Fruit fly (Drosophila melanogaster) whole organism, embryonic: ENCODE data around the gene fok.

Source experiments
- Adf1 ChIP-seq: fragments of 200-800 bp; sonication (Bioruptor generic); IDR thresholded peaks from 2 replicates; pipeline ENCODE4 v1.3.6; 2022; ENCODE audit warnings: missing biosample characterization, missing genetic modification characterization
- Aef1 ChIP-seq: fragments of 200-800 bp; sonication (Bioruptor generic); IDR thresholded peaks from 3 replicates; pipeline ENCODE4 v1.3.6; 2022; ENCODE audit warnings: missing biosample characterization, missing genetic modification characterization
- BtbVII ChIP-seq: fragments of 200-800 bp; sonication (Bioruptor generic); optimal IDR thresholded peaks from 3 replicates; lab custom pipeline; 2017; ENCODE audit warnings: missing biosample characterization, mild to moderate bottlenecking, missing genetic modification characterization
- CG10321 ChIP-seq: fragments of 200-800 bp; sonication (Bioruptor generic); IDR thresholded peaks from 2 replicates; pipeline ENCODE4 v1.3.6; 2022; ENCODE audit warnings: missing biosample characterization, missing genetic modification characterization
- CG12942 ChIP-seq: fragments of 200-800 bp; sonication (Bioruptor generic); optimal IDR thresholded peaks from 3 replicates; lab custom pipeline; 2016; ENCODE audit warnings: missing biosample characterization, missing genetic modification characterization
- CG13287 ChIP-seq: fragments of 200-800 bp; sonication (Bioruptor generic); IDR thresholded peaks from 2 replicates; pipeline ENCODE4 v1.3.6; 2022; ENCODE audit warnings: missing biosample characterization, missing genetic modification characterization; ENCODE audit not compliant: partially characterized antibody
- CG13775 ChIP-seq: fragments of 200-800 bp; sonication (Bioruptor generic); optimal IDR thresholded peaks from 3 replicates; lab custom pipeline; 2017; ENCODE audit warnings: missing biosample characterization, mild to moderate bottlenecking, missing genetic modification characterization
- CG14710 ChIP-seq: fragments of 200-800 bp; sonication (Bioruptor generic); optimal IDR thresholded peaks from 3 replicates; lab custom pipeline; 2019; ENCODE audit warnings: missing biosample characterization, mild to moderate bottlenecking, missing genetic modification characterization, moderate library complexity
- CG1603 ChIP-seq: fragments of 200-800 bp; sonication (Bioruptor generic); optimal IDR thresholded peaks from 2 replicates; lab custom pipeline; 2019; ENCODE audit warnings: missing biosample characterization, mild to moderate bottlenecking, missing genetic modification characterization, moderate library complexity
- CG17568 ChIP-seq: fragments of 200-800 bp; sonication (Bioruptor generic); optimal IDR thresholded peaks from 2 replicates; lab custom pipeline; 2018; ENCODE audit warnings: missing biosample characterization, mild to moderate bottlenecking, missing genetic modification characterization, moderate library complexity
- CG1792 ChIP-seq: fragments of 200-800 bp; sonication (Bioruptor generic); optimal IDR thresholded peaks from 2 replicates; lab custom pipeline; 2016; ENCODE audit warnings: missing biosample characterization, missing genetic modification characterization
- CG18262 ChIP-seq: fragments of 200-800 bp; optimal IDR thresholded peaks from 3 replicates; lab custom pipeline; 2019; ENCODE audit warnings: missing biosample characterization, mild to moderate bottlenecking, missing genetic modification characterization, moderate library complexity
- CG2116 ChIP-seq: fragments of 200-800 bp; sonication (Bioruptor generic); optimal IDR thresholded peaks from 3 replicates; lab custom pipeline; 2018; ENCODE audit warnings: missing biosample characterization, mild to moderate bottlenecking, missing genetic modification characterization
- CG33557 ChIP-seq: fragments of 200-800 bp; sonication (Bioruptor generic); optimal IDR thresholded peaks from 2 replicates; lab custom pipeline; 2019; ENCODE audit warnings: missing biosample characterization, mild to moderate bottlenecking, missing genetic modification characterization, moderate library complexity
- CG4282 ChIP-seq: fragments of 200-800 bp; sonication (Bioruptor generic); optimal IDR thresholded peaks from 2 replicates; lab custom pipeline; 2016; ENCODE audit warnings: missing biosample characterization, missing genetic modification characterization
- CG4820 ChIP-seq: fragments of 200-800 bp; sonication (Bioruptor generic); optimal IDR thresholded peaks from 3 replicates; lab custom pipeline; 2016; ENCODE audit warnings: missing biosample characterization, missing genetic modification characterization
- CG5245 ChIP-seq: fragments of 200-800 bp; sonication (Bioruptor generic); optimal IDR thresholded peaks from 3 replicates; lab custom pipeline; 2016; ENCODE audit warnings: missing biosample characterization, missing genetic modification characterization
- CG7357 ChIP-seq: fragments of 200-800 bp; sonication (Bioruptor generic); IDR thresholded peaks from 3 replicates; pipeline ENCODE4 v1.3.6; 2022; ENCODE audit warnings: missing biosample characterization, missing genetic modification characterization
- CG8478 ChIP-seq: fragments of >200 bp; optimal IDR thresholded peaks from 2 replicates; lab custom pipeline; 2018
- CHES-1-like ChIP-seq: fragments of 200-800 bp; sonication (Bioruptor generic); optimal IDR thresholded peaks from 2 replicates; lab custom pipeline; 2016; ENCODE audit warnings: missing biosample characterization, missing genetic modification characterization
- HLHmδ ChIP-seq: fragments of 200-800 bp; sonication (Bioruptor generic); optimal IDR thresholded peaks from 2 replicates; lab custom pipeline; 2018; ENCODE audit warnings: missing biosample characterization, mild to moderate bottlenecking, missing genetic modification characterization, moderate library complexity
- Hand ChIP-seq: fragments of 200-800 bp; sonication (Bioruptor generic); optimal IDR thresholded peaks from 2 replicates; lab custom pipeline; 2017; ENCODE audit warnings: mild to moderate bottlenecking, missing biosample characterization, missing genetic modification reagents, missing genetic modification characterization
- Hmr ChIP-seq: fragments of 200-800 bp; sonication (Bioruptor generic); optimal IDR thresholded peaks from 3 replicates; lab custom pipeline; 2017; ENCODE audit warnings: mild to moderate bottlenecking, missing biosample characterization, missing genetic modification reagents, missing genetic modification characterization
- Hr51 ChIP-seq, 2 experiments: fragments of 200-800 bp; sonication (Bioruptor generic); optimal IDR thresholded peaks; 2 replicates in 1 of 2; 3 replicates in 1 of 2; lab custom pipeline; 2016 to 2018; ENCODE audit warnings: missing biosample characterization in 2 of 2, missing genetic modification characterization in 2 of 2, mild to moderate bottlenecking in 1 of 2, moderate library complexity in 1 of 2
- Ravus ChIP-seq: fragments of 200-800 bp; sonication (Bioruptor generic); IDR thresholded peaks from 2 replicates; pipeline ENCODE4 v1.3.6; 2022; ENCODE audit warnings: missing biosample characterization, missing genetic modification characterization
- Rx ChIP-seq: fragments of 200-800 bp; sonication (Bioruptor generic); IDR thresholded peaks from 2 replicates; pipeline ENCODE4 v1.3.6; 2022; ENCODE audit warnings: missing biosample characterization, missing genetic modification characterization
- Sox102F ChIP-seq: fragments of 200-800 bp; sonication (Bioruptor generic); optimal IDR thresholded peaks from 2 replicates; lab custom pipeline; 2018; ENCODE audit warnings: missing biosample characterization, mild to moderate bottlenecking, missing genetic modification characterization, moderate library complexity
- al ChIP-seq: fragments of 200-800 bp; sonication (Bioruptor generic); IDR thresholded peaks from 2 replicates; pipeline ENCODE4 v1.3.6; 2022; ENCODE audit warnings: missing biosample characterization, missing genetic modification characterization
- bbx ChIP-seq: fragments of 200-800 bp; sonication (Bioruptor generic); IDR thresholded peaks from 2 replicates; pipeline ENCODE4 v1.3.6; 2022; ENCODE audit warnings: missing biosample characterization, missing genetic modification characterization; ENCODE audit not compliant: partially characterized antibody
- bcd ChIP-seq: fragments of 200-800 bp; sonication (Bioruptor generic); optimal IDR thresholded peaks from 2 replicates; lab custom pipeline; 2017; ENCODE audit warnings: missing biosample characterization, mild to moderate bottlenecking, missing genetic modification characterization
- cas ChIP-seq: fragments of 200-800 bp; sonication (Bioruptor generic); IDR thresholded peaks from 2 replicates; pipeline ENCODE4 v1.3.6; 2022; ENCODE audit warnings: missing biosample characterization, missing genetic modification characterization
- crc ChIP-seq: fragments of 200-800 bp; sonication (Bioruptor generic); optimal IDR thresholded peaks from 2 replicates; lab custom pipeline; 2016; ENCODE audit warnings: missing biosample characterization, missing genetic modification characterization
- cwo ChIP-seq: fragments of 200-800 bp; sonication (Bioruptor generic); optimal IDR thresholded peaks from 3 replicates; lab custom pipeline; 2017; ENCODE audit warnings: missing biosample characterization, missing genetic modification characterization, mild to moderate bottlenecking, moderate library complexity, missing genetic modification reagents
- da ChIP-seq: fragments of 200-800 bp; sonication (Bioruptor generic); optimal IDR thresholded peaks from 2 replicates; lab custom pipeline; 2016; ENCODE audit warnings: missing biosample characterization, missing genetic modification characterization
- dm ChIP-seq: fragments of 200-800 bp; sonication (Bioruptor generic); optimal IDR thresholded peaks from 3 replicates; lab custom pipeline; 2016; ENCODE audit warnings: missing biosample characterization, missing genetic modification characterization
- dpn ChIP-seq, 2 experiments: fragments of 200-800 bp; sonication (Bioruptor generic); optimal IDR thresholded peaks; 3 replicates each; lab custom pipeline; 2016; ENCODE audit warnings: missing biosample characterization in 2 of 2, missing genetic modification characterization in 2 of 2
- eyg ChIP-seq: fragments of 200-800 bp; sonication (Bioruptor generic); optimal IDR thresholded peaks from 3 replicates; lab custom pipeline; 2016; ENCODE audit warnings: missing biosample characterization, missing genetic modification characterization
- fd96Cb ChIP-seq: fragments of 200-800 bp; sonication (Bioruptor generic); optimal IDR thresholded peaks from 2 replicates; lab custom pipeline; 2018; ENCODE audit warnings: missing biosample characterization, mild to moderate bottlenecking, missing genetic modification characterization, moderate library complexity
- kay ChIP-seq: fragments of 200-800 bp; sonication (Bioruptor generic); optimal IDR thresholded peaks from 2 replicates; lab custom pipeline; 2016; ENCODE audit warnings: missing biosample characterization, missing genetic modification characterization
- klu ChIP-seq: fragments of 200-800 bp; sonication (Bioruptor generic); IDR thresholded peaks from 2 replicates; pipeline ENCODE4 v1.3.6; 2022; ENCODE audit warnings: missing biosample characterization, missing genetic modification characterization
- lbe ChIP-seq: fragments of 200-800 bp; sonication (Bioruptor generic); optimal IDR thresholded peaks from 2 replicates; lab custom pipeline; 2016; ENCODE audit warnings: missing biosample characterization, mild to moderate bottlenecking, missing genetic modification characterization
- maf-S ChIP-seq: fragments of 200-800 bp; sonication (Bioruptor generic); optimal IDR thresholded peaks from 2 replicates; lab custom pipeline; 2016; ENCODE audit warnings: missing biosample characterization, missing genetic modification characterization
- onecut ChIP-seq: fragments of 200-800 bp; sonication (Bioruptor generic); IDR thresholded peaks from 2 replicates; pipeline ENCODE4 v1.3.6; 2022; ENCODE audit warnings: missing biosample characterization, missing genetic modification characterization
- pan ChIP-seq, 4 experiments: fragments of >200 bp in 3 of 4; fragments of 200-800 bp in 1 of 4; sonication (Bioruptor generic) in 1 of 4; optimal IDR thresholded peaks in 3 of 4; IDR thresholded peaks in 1 of 4; 2 replicates each; pipeline versions ENCODE4 v1.3.6 to Lab custom; 2017 to 2022; ENCODE audit warnings: missing biosample characterization in 2 of 4, missing genetic modification characterization in 2 of 4, mixed read lengths in 1 of 4
- pita ChIP-seq: fragments of 200-800 bp; sonication (Bioruptor generic); optimal IDR thresholded peaks from 2 replicates; lab custom pipeline; 2017; ENCODE audit warnings: missing biosample characterization, mild to moderate bottlenecking, missing genetic modification characterization
- prd ChIP-seq, 3 experiments: fragments of >200 bp in 2 of 3; fragments of 200-800 bp in 1 of 3; sonication (Bioruptor generic) in 1 of 3; optimal IDR thresholded peaks in 2 of 3; IDR thresholded peaks in 1 of 3; 2 replicates in 2 of 3; 3 replicates in 1 of 3; pipeline versions ENCODE4 v1.3.6 to Lab custom; 2017 to 2022; ENCODE audit warnings: missing biosample characterization in 1 of 3, missing genetic modification characterization in 1 of 3
- sd ChIP-seq: fragments of 200-800 bp; sonication (Bioruptor generic); optimal IDR thresholded peaks from 3 replicates; lab custom pipeline; 2018; ENCODE audit warnings: missing biosample characterization, mild to moderate bottlenecking, missing genetic modification characterization, moderate library complexity
- sens-2 ChIP-seq: fragments of 200-800 bp; sonication (Bioruptor generic); IDR thresholded peaks from 2 replicates; pipeline ENCODE4 v1.3.6; 2022; ENCODE audit warnings: missing biosample characterization, missing genetic modification characterization
- unc-4 ChIP-seq: fragments of 200-800 bp; sonication (Bioruptor generic); IDR thresholded peaks from 2 replicates; pipeline ENCODE4 v1.3.6; 2022; ENCODE audit warnings: missing biosample characterization, missing genetic modification characterization; ENCODE audit not compliant: partially characterized antibody

fok gene

DNA sequence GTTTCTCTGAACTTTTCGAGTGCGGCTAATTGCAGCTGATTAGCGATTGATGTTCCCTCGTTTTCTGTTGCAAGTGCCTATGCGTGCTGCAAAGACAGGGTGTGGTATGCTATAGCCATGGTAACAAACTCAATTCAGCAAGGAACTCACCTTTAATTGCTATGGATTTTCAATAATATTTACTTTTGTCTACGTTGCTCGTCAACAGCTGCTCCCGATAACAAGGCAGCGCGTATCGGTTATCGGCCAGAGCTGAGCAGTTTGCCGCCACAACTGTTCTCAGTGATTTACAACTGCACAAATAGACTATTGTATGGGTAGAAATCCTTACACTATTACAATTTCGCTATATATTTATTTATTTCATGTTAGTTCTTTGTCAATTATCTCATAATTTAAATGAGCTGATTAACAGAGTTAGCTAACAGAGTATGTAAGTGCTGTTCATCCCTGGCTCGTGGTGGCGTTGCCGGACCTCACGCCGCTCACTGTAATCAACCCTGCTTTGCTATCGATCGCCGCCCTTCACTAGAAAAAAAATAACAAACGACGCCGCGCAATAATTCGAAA lies 9.6 kb downstream of the fok start, which contains the start of the genes pr and neb (continued):
- no peak; the same call in 1 of the 2 replicates for TF ChIP-seq bbx (GFP tag; lab: Robert Waterston, UW)
- TF ChIP-seq Adf1, result peak; percentile 46; the same call in 1 of the 2 replicates
- TF ChIP-seq Rx (GFP tag; lab: Robert Waterston, UW), result no peak
- TF ChIP-seq CG14710 (tag; lab: Kevin White, UChicago), result peak; percentile 69
- TF ChIP-seq Aef1 (GFP tag; lab: Robert Waterston, UW), result peak; percentile 73
- TF ChIP-seq Hmr, result peak; percentile 77
- TF ChIP-seq dm (GFP tag; lab: Kevin White, UChicago), result no peak
- TF ChIP-seq CG18262 (tag; lab: Kevin White, UChicago), result peak; percentile 24
- TF ChIP-seq al (GFP tag; lab: Robert Waterston, UW), result peak; percentile 55
- peak; percentile 56 for TF ChIP-seq CG13287 (GFP tag; lab: Robert Waterston, UW)
- TF ChIP-seq CG13775 (GFP tag; lab: Kevin White, UChicago), result peak; percentile 47
- peak; percentile 52 for TF ChIP-seq lbe
- TF ChIP-seq CG17568, result no peak
- TF ChIP-seq CG1792, result no peak
- TF ChIP-seq CG5245 (GFP tag; lab: Kevin White, UChicago), result peak; percentile 42
- peak; percentile 41; the same call in 1 of the 2 replicates for TF ChIP-seq klu
- TF ChIP-seq CG4820, result peak; percentile 56
- peak; percentile 54 for TF ChIP-seq onecut
- TF ChIP-seq sens-2 (GFP tag; lab: Robert Waterston, UW), result no peak
- peak; percentile 67 for TF ChIP-seq Sox102F
- TF ChIP-seq crc, result no peak
- no peak for TF ChIP-seq kay (GFP tag; lab: Kevin White, UChicago)
- TF ChIP-seq BtbVII (GFP tag; lab: Kevin White, UChicago), result no peak
- TF ChIP-seq CHES-1-like, result no peak
- TF ChIP-seq Ravus, result no peak; the same call in 1 of the 2 replicates
- TF ChIP-seq fd96Cb, result no peak
- TF ChIP-seq CG1603 (tag; lab: Kevin White, UChicago), result peak; percentile 76
- peak; percentile 46 for TF ChIP-seq CG33557 (GFP tag; lab: Kevin White, UChicago)
- TF ChIP-seq Hand (GFP tag; lab: Kevin White, UChicago), result peak; percentile 19
- TF ChIP-seq pita, result no peak
- peak; percentile 32 for TF ChIP-seq bcd (GFP tag; lab: Kevin White, UChicago)
- peak; percentile 23 for TF ChIP-seq maf-S (GFP tag; lab: Kevin White, UChicago)
- peak; percentile 99 for TF ChIP-seq CG2116 (GFP tag; lab: Kevin White, UChicago)
- TF ChIP-seq eyg (GFP tag; lab: Kevin White, UChicago), result no peak
- no peak for TF ChIP-seq CG8478 (lab: Kevin White, UChicago)
- peak; percentile 20 to 66 for TF ChIP-seq Hr51 (GFP tag; optimal IDR thresholded peaks at IDR 0.05; lab: Kevin White, UChicago)
- TF ChIP-seq pan (optimal IDR thresholded peaks at IDR 0.05; lab: Kevin White, UChicago), result no peak
- no peak for TF ChIP-seq pan (GFP tag; optimal IDR thresholded peaks at IDR 0.05 in 1 of 2, IDR thresholded peaks at IDR 0.05 in 1 of 2)
- 0 out of 2 replicates have a peak, but pooled peaks have one; percentile 12 for TF ChIP-seq cas (GFP tag; lab: Robert Waterston, UW)
- peak; percentile 9; the same call in 1 of the 2 replicates for TF ChIP-seq CG10321 (GFP tag; lab: Robert Waterston, UW)
- TF ChIP-seq sd (tag; lab: Kevin White, UChicago), result no peak
- no peak for TF ChIP-seq CG7357 (GFP tag; lab: Robert Waterston, UW)
- TF ChIP-seq cwo (GFP tag; lab: Kevin White, UChicago), result no peak
- TF ChIP-seq HLHmδ (GFP tag; lab: Kevin White, UChicago), result no peak
- no peak for TF ChIP-seq prd (optimal IDR thresholded peaks at IDR 0.05; lab: Kevin White, UChicago)
- no peak for TF ChIP-seq prd (GFP tag; IDR thresholded peaks at IDR 0.05; lab: Robert Waterston, UW)
- TF ChIP-seq CG4282, result no peak
- TF ChIP-seq dpn (GFP tag; optimal IDR thresholded peaks at IDR 0.05; lab: Kevin White, UChicago), result peak; percentile 51 to 55
- TF ChIP-seq CG12942, result peak; percentile 51
- TF ChIP-seq unc-4, result peak; percentile 44; the same call in 1 of the 2 replicates
- TF ChIP-seq da, result no peak
